Worm (Caenorhabditis elegans): ENCODE measurements around the gene ndua-8.

- TF ChIP-seq ztf-11 (tag; optimal IDR thresholded peaks at IDR 0.05) = no peak
- TF ChIP-seq bed-3 (GFP tag; optimal IDR thresholded peaks at IDR 0.05) = no peak
- TF ChIP-seq nhr-28 (tag; optimal IDR thresholded peaks at IDR 0.05) = no peak
- TF ChIP-seq sem-2 (GFP tag; optimal IDR thresholded peaks at IDR 0.05) = no peak
- no peak for TF ChIP-seq nhr-76 (tag; optimal IDR thresholded peaks at IDR 0.05)
- peak; percentile 55 for TF ChIP-seq ces-1 (GFP tag; optimal IDR thresholded peaks at IDR 0.05)
- no peak for TF ChIP-seq snpc-4 (tag; optimal IDR thresholded peaks at IDR 0.05)
- no peak for TF ChIP-seq unc-39 (tag; optimal IDR thresholded peaks at IDR 0.05)
Observed at ce11 chrIII:2578563-2578962, 49.7 kb downstream of the ndua-8 start.

Measured in whole organism, mixed stage, embryonic.